Worm (Caenorhabditis elegans) whole organism, young adult: ENCODE measurements around the gene gpd-3.

Experiments used
- B0019.2 ChIP-seq: fragments of 200-800 bp; sonication (Bioruptor generic); conservative IDR thresholded peaks from 2 replicates; pipeline ENCODE4 v1.3.6; 2022; ENCODE audit warnings: missing genetic modification reagents, missing genetic modification characterization, missing compliant biosample characterization
- B0261.1 ChIP-seq: sonication (generic microtip); optimal IDR thresholded peaks from 2 replicates; lab custom pipeline; 2016; ENCODE audit warnings: mild to moderate bottlenecking, missing genetic modification characterization, moderate library complexity, missing compliant biosample characterization
- C17E4.6 ChIP-seq: fragments of 200-800 bp; sonication (Bioruptor generic); IDR thresholded peaks from 2 replicates; pipeline ENCODE4 v1.3.6; 2022; ENCODE audit warnings: missing genetic modification reagents, missing genetic modification characterization, missing compliant biosample characterization
- F22D6.2 ChIP-seq: sonication (generic microtip); optimal IDR thresholded peaks from 2 replicates; lab custom pipeline; 2016; ENCODE audit warnings: mild to moderate bottlenecking, missing genetic modification characterization, missing compliant biosample characterization
- F55B11.4 ChIP-seq: sonication (generic microtip); optimal IDR thresholded peaks from 2 replicates; lab custom pipeline; 2016; ENCODE audit warnings: missing compliant biosample characterization, missing genetic modification characterization, borderline replicate concordance; ENCODE audit not compliant: insufficient read depth
- Y53G8AR.9 ChIP-seq: fragments of 200-800 bp; sonication (Bioruptor generic); conservative IDR thresholded peaks from 2 replicates; pipeline ENCODE4 v1.3.6; 2022; ENCODE audit warnings: missing genetic modification reagents, missing genetic modification characterization, missing compliant biosample characterization
- Y67H2A.10 ChIP-seq: fragments of 200-800 bp; sonication (Bioruptor generic); conservative IDR thresholded peaks from 2 replicates; pipeline ENCODE4 v1.3.6; 2022; ENCODE audit warnings: missing genetic modification reagents, missing genetic modification characterization, missing compliant biosample characterization
- akir-1 ChIP-seq: fragments of 200-800 bp; sonication (Bioruptor generic); optimal IDR thresholded peaks from 2 replicates; lab custom pipeline; 2018; ENCODE audit warnings: mild to moderate bottlenecking, missing genetic modification characterization, moderate library complexity, missing compliant biosample characterization
- ama-1 ChIP-seq, 3 experiments: fragments of 150-350 bp in 1 of 3; sonication (generic microtip) in 2 of 3; optimal IDR thresholded peaks; 2 replicates each; lab custom pipeline; 2014 to 2018; ENCODE audit warnings: missing biosample characterization in 2 of 3, missing genetic modification characterization in 2 of 3, missing genetic modification reagents in 2 of 3
- athp-1 ChIP-seq: sonication (generic microtip); optimal IDR thresholded peaks from 2 replicates; lab custom pipeline; 2017; ENCODE audit warnings: mild to moderate bottlenecking, missing genetic modification characterization, missing compliant biosample characterization
- attf-5 ChIP-seq: fragments of 200-800 bp; sonication (Bioruptor generic); optimal IDR thresholded peaks from 2 replicates; lab custom pipeline; 2018; ENCODE audit warnings: mild to moderate bottlenecking, missing genetic modification characterization, missing compliant biosample characterization
- cebp-1 ChIP-seq, 2 experiments: fragments of 200-800 bp in 1 of 2; sonication (Bioruptor generic) in 1 of 2; sonication (generic microtip) in 1 of 2; IDR thresholded peaks in 1 of 2; optimal IDR thresholded peaks in 1 of 2; 2 replicates each; pipeline versions ENCODE4 v1.3.6 to Lab custom; 2017 to 2022; ENCODE audit warnings: missing compliant biosample characterization in 2 of 2, missing genetic modification characterization in 2 of 2, mild to moderate bottlenecking in 1 of 2, missing genetic modification reagents in 1 of 2, moderate library complexity in 1 of 2
- ceh-27 ChIP-seq: fragments of 200-800 bp; sonication (Bioruptor generic); optimal IDR thresholded peaks from 2 replicates; lab custom pipeline; 2018; ENCODE audit warnings: mild to moderate bottlenecking, missing genetic modification characterization, moderate library complexity, missing compliant biosample characterization
- ceh-79 ChIP-seq: sonication (generic microtip); optimal IDR thresholded peaks from 2 replicates; lab custom pipeline; 2017; ENCODE audit warnings: mild to moderate bottlenecking, missing genetic modification characterization, missing compliant biosample characterization
- chd-7 ChIP-seq: sonication (generic microtip); optimal IDR thresholded peaks from 2 replicates; lab custom pipeline; 2016; ENCODE audit warnings: mild to moderate bottlenecking, missing genetic modification characterization, moderate library complexity, missing compliant biosample characterization
- dpl-1 ChIP-seq: fragments of 150-350 bp; optimal IDR thresholded peaks from 2 replicates; lab custom pipeline; 2014; ENCODE audit warnings: missing biosample characterization, missing genetic modification reagents, missing genetic modification characterization
- egrh-3 ChIP-seq: fragments of 200-800 bp; sonication (Bioruptor generic); IDR thresholded peaks from 2 replicates; pipeline ENCODE4 v1.3.6; 2022; ENCODE audit warnings: missing genetic modification reagents, missing genetic modification characterization, missing compliant biosample characterization
- ets-4 ChIP-seq: fragments of 200-800 bp; sonication (Bioruptor generic); optimal IDR thresholded peaks from 2 replicates; lab custom pipeline; 2018; ENCODE audit warnings: mild to moderate bottlenecking, missing genetic modification characterization, missing compliant biosample characterization
- fkh-3 ChIP-seq: sonication (generic microtip); optimal IDR thresholded peaks from 2 replicates; lab custom pipeline; 2016; ENCODE audit warnings: mild to moderate bottlenecking, missing genetic modification characterization, missing compliant biosample characterization
- hrde-1 ChIP-seq: sonication (generic microtip); optimal IDR thresholded peaks from 2 replicates; lab custom pipeline; 2016; ENCODE audit warnings: missing genetic modification characterization, mild to moderate bottlenecking, missing compliant biosample characterization, moderate library complexity, missing genotype, missing genetic modification reagents, borderline replicate concordance
- hsf-1 ChIP-seq: fragments of 200-800 bp; sonication (Bioruptor generic); IDR thresholded peaks from 2 replicates; pipeline ENCODE4 v1.3.6; 2022; ENCODE audit warnings: missing genetic modification reagents, missing genetic modification characterization, missing compliant biosample characterization
- let-607 ChIP-seq, 2 experiments: fragments of 200-800 bp in 1 of 2; sonication (Bioruptor generic) in 1 of 2; sonication (generic microtip) in 1 of 2; optimal IDR thresholded peaks; 2 replicates each; lab custom pipeline; 2016 to 2018; ENCODE audit warnings: mild to moderate bottlenecking in 2 of 2, missing compliant biosample characterization in 2 of 2, missing genetic modification characterization in 2 of 2, moderate library complexity in 2 of 2, missing genotype in 1 of 2
- lin-40 ChIP-seq: sonication (generic microtip); optimal IDR thresholded peaks from 2 replicates; lab custom pipeline; 2016; ENCODE audit warnings: missing genetic modification characterization, mild to moderate bottlenecking, missing compliant biosample characterization, missing genotype, missing genetic modification reagents
- madf-3 ChIP-seq: fragments of 200-800 bp; sonication (Bioruptor generic); IDR thresholded peaks from 2 replicates; pipeline ENCODE4 v1.3.6; 2022; ENCODE audit warnings: missing genetic modification reagents, missing genetic modification characterization, missing compliant biosample characterization
- mxl-1 ChIP-seq: sonication (generic microtip); optimal IDR thresholded peaks from 2 replicates; lab custom pipeline; 2016; ENCODE audit warnings: missing genetic modification characterization, missing compliant biosample characterization
- nfyb-1 ChIP-seq: fragments of 200-800 bp; sonication (Bioruptor generic); IDR thresholded peaks from 2 replicates; pipeline ENCODE4 v1.3.6; 2022; ENCODE audit warnings: missing genetic modification reagents, missing genetic modification characterization, missing compliant biosample characterization
- nhr-120 ChIP-seq: fragments of 200-800 bp; sonication (Bioruptor generic); IDR thresholded peaks from 2 replicates; pipeline ENCODE4 v1.3.6; 2022; ENCODE audit warnings: missing genetic modification characterization, missing compliant biosample characterization
- nhr-27 ChIP-seq: fragments of 200-800 bp; sonication (Bioruptor generic); optimal IDR thresholded peaks from 2 replicates; lab custom pipeline; 2018; ENCODE audit warnings: mild to moderate bottlenecking, missing genetic modification characterization, moderate library complexity, missing compliant biosample characterization
- nhr-80 ChIP-seq: sonication (generic microtip); optimal IDR thresholded peaks from 2 replicates; lab custom pipeline; 2016; ENCODE audit warnings: missing genetic modification characterization, missing compliant biosample characterization
- rcor-1 ChIP-seq: fragments of 200-800 bp; sonication (Bioruptor generic); IDR thresholded peaks from 2 replicates; pipeline ENCODE4 v1.3.6; 2022; ENCODE audit warnings: missing genetic modification reagents, missing genetic modification characterization, missing compliant biosample characterization
- rpc-1 ChIP-seq, 2 experiments: fragments of 150-350 bp in 1 of 2; sonication (generic microtip) in 1 of 2; optimal IDR thresholded peaks; 2 replicates each; lab custom pipeline; 2014 to 2018; ENCODE audit warnings: missing biosample characterization in 1 of 2, missing genetic modification characterization in 1 of 2, missing genetic modification reagents in 1 of 2, missing genotype in 1 of 2
- sdz-38 ChIP-seq: sonication (generic microtip); optimal IDR thresholded peaks from 2 replicates; lab custom pipeline; 2016; ENCODE audit warnings: missing genotype, missing genetic modification characterization, missing compliant biosample characterization
- sea-2 ChIP-seq: fragments of 200-800 bp; sonication (Bioruptor generic); IDR thresholded peaks from 2 replicates; pipeline ENCODE4 v1.3.6; 2022; ENCODE audit warnings: missing genetic modification characterization, missing compliant biosample characterization
- snpc-4 ChIP-seq, 5 experiments: fragments of 150-350 bp in 1 of 5; sonication (generic microtip) in 4 of 5; optimal IDR thresholded peaks; 2 replicates each; lab custom pipeline; 2014 to 2018; ENCODE audit warnings: missing genetic modification characterization in 5 of 5, missing biosample characterization in 3 of 5, antibody characterized with exemption in 2 of 5, mild to moderate bottlenecking in 2 of 5, missing compliant biosample characterization in 2 of 5, missing genotype in 2 of 5, moderate library complexity in 2 of 5, missing genetic modification reagents in 1 of 5
- somi-1 ChIP-seq: fragments of 200-800 bp; sonication (Bioruptor generic); optimal IDR thresholded peaks from 2 replicates; lab custom pipeline; 2018; ENCODE audit warnings: mild to moderate bottlenecking, missing genetic modification characterization, missing compliant biosample characterization
- tbp1 ChIP-seq: fragments of 200-800 bp; sonication (Bioruptor generic); optimal IDR thresholded peaks from 2 replicates; lab custom pipeline; 2018; ENCODE audit warnings: mild to moderate bottlenecking, missing genetic modification characterization, missing compliant biosample characterization
- zfh-2 ChIP-seq: fragments of 200-800 bp; sonication (Bioruptor generic); conservative IDR thresholded peaks from 2 replicates; pipeline ENCODE4 v1.3.6; 2022; ENCODE audit warnings: missing genetic modification reagents, missing genetic modification characterization, missing compliant biosample characterization

Gene gpd-3

DNA sequence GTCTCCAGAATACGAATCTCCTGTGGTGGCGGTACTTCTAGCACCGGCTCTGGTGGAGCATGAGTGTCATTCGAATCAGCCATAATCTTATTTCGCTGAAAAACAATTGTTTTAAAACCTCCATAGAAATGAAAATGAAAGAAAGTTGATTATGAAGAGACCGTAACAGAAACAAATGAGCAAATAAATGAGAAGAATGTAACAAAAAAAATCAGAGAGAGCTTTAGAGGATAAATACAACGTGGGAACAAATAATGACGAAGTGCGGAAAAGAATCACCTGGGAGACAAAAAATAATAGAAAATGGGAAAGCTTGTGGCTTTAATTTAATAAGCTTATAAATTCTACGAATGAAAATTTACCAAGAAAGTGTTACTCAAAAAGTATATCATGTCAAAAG, 13.8 kb upstream of the gpd-3 start, which contains the start of gene spc-1:
TSS of gene spc-1 (minus strand) at position 101 of the 400 bp plus-strand sequence.
- TF ChIP-seq nhr-120 (no peak), fkh-3 (tag; lab: Kevin White, UChicago) (no peak), F55B11.4 (tag; lab: Kevin White, UChicago) (no peak), nfyb-1 (no peak)
- TF ChIP-seq, all 124 proteins: peak for 0

DNA sequence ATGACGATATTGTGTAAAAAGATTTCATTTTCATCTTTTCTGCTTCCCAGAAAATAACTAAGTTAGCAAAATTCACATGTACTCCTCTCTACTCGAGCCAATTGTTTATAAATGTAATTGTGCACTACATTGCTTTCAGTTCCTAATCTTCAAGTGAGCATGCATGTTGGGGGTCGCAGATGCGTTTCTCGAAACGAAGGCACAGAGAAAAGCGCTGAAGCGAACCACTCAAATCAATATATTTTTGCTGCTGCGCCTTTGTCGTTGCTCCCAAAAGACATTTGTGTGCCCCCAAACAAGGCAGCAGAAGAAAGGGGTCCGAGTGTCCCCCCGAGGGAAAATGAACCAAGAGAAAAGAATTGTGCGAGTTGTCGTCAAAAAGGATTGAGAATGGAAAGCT, 13.1 kb upstream of the gpd-3 start:
- no peak for TF ChIP-seq sea-2
- 0 out of 2 replicates have a peak, but pooled peaks have one; percentile 31 for TF ChIP-seq zfh-2 (GFP tag; lab: Robert Waterston, UW)
- TF ChIP-seq, all 124 proteins: peak for 1

DNA sequence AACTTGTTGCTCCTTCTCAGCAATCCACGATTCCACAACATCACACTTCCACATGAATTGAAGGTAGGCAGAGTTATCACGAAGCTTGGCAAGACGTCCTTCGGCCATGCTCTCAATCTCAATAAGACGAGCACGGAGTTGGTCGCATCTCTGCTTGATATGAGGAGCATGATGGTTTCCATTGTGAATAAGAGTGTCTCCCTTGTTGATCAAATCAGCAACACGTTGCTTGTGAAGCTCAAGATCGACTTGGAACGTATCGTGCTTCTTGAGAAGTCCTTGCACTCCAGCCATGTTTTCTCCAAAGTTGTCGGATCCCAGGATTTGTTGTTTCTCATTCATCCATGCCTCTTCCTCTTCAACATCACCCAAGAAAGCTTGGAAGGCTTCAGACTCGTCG, 6.5 kb upstream of the gpd-3 start:
- TF ChIP-seq B0019.2 (GFP tag; lab: Robert Waterston, UW) (no peak), mxl-1 (tag; lab: Kevin White, UChicago) (no peak), attf-5 (no peak), rpc-1 (optimal IDR thresholded peaks at IDR 0.05; lab: Kevin White, UChicago) (no peak), rpc-1 (tag; optimal IDR thresholded peaks at IDR 0.05; lab: Kevin White, UChicago) (no peak), F22D6.2 (tag; lab: Kevin White, UChicago) (no peak), ceh-27 (GFP tag; lab: Kevin White, UChicago) (no peak), sdz-38 (tag; lab: Kevin White, UChicago) (no peak), B0261.1 (tag; lab: Kevin White, UChicago) (no peak), nhr-27 (tag; lab: Kevin White, UChicago) (no peak), madf-3 (GFP tag; lab: Robert Waterston, UW) (no peak), akir-1 (GFP tag; lab: Kevin White, UChicago) (no peak), C17E4.6 (GFP tag; lab: Robert Waterston, UW) (no peak), nfyb-1 (no peak), somi-1 (no peak), dpl-1 (no peak), athp-1 (no peak)

DNA sequence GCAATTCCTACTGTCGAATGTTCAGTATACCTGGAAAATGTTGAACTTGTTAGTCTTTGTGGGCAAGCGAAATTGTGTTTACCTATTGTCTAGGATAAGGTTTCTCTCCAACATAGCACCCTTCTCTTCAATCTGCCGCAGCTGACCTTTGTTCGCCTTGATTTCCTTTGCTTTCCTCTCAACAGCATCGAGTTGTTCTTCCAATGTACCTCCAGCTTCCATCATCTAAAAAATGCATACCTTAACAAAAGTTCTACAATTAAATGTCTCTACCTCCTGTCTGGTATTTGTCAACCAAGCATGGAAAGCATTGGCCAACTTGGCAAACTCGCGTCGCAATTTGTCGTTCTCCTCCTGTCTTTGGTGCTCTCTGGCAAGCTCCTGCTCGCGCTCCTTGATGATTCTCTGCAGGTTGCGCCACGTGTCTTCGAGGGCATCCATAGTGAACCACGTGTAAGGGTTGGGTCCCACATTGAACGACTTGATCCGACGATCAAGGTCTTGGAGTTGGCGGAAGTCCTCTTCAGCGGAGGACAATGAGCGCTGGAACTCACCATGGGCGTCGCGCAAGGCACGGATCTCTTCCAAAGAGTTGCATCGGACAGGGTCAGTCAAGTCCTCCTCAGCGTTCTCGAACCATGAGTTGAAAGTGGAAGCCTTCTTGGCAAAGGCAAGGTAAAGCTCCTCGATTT, 5.6 kb upstream of the gpd-3 start:
- TF ChIP-seq chd-7 (tag; lab: Kevin White, UChicago) (peak; percentile 20), nhr-80 (tag; lab: Kevin White, UChicago) (no peak), rcor-1 (GFP tag; lab: Robert Waterston, UW) (0 out of 2 replicates have a peak, but pooled peaks have one; percentile 9), dpl-1 (no peak), ets-4 (no peak), snpc-4 (GFP tag; optimal IDR thresholded peaks at IDR 0.05; lab: Kevin White, UChicago) (no peak), snpc-4 (tag; optimal IDR thresholded peaks at IDR 0.05; lab: Kevin White, UChicago) (no peak), zfh-2 (GFP tag; lab: Robert Waterston, UW) (peak; percentile 66)

DNA sequence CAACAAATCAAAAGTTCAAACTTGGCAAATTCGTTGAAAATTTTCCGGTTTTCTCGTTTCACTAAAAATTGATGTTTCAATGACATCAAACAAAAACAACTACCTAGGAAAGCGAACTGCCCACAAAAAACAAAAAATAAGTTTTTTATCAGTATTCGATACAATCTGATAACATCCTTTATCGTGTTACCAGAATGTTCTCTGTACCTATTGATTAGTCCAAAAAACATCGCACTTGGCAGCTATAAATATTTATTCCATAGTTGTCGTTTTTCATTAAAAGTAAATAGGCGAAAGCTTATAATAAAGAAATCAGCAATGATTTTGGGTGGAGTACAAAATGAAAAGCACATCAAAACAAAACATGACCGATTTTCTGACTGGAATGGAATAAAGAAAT, 4.1 kb upstream of the gpd-3 start:
- TF ChIP-seq Y67H2A.10 (GFP tag; lab: Robert Waterston, UW) (no peak), Y53G8AR.9 (GFP tag; lab: Robert Waterston, UW) (0 out of 2 replicates have a peak, but pooled peaks have one; percentile 50), nfyb-1 (0 out of 2 replicates have a peak, but pooled peaks have one; percentile 24), egrh-3 (GFP tag; lab: Robert Waterston, UW) (no peak), lin-40 (peak; percentile 62), tbp1 (peak; percentile 5), hrde-1 (tag; lab: Kevin White, UChicago) (no peak), ama-1 (optimal IDR thresholded peaks at IDR 0.05; lab: Kevin White, UChicago) (peak; percentile 11), ama-1 (GFP tag; optimal IDR thresholded peaks at IDR 0.05; lab: Kevin White, UChicago) (no peak), ceh-79 (tag; lab: Kevin White, UChicago) (no peak), somi-1 (no peak), let-607 (tag; optimal IDR thresholded peaks at IDR 0.05; lab: Kevin White, UChicago) (peak in 1 of 2 experiments; percentile 6), hsf-1 (GFP tag; lab: Robert Waterston, UW) (peak; percentile 56; the same call in 1 of the 2 replicates), nhr-80 (tag; lab: Kevin White, UChicago) (peak; percentile 48), F55B11.4 (tag; lab: Kevin White, UChicago) (no peak), cebp-1 (GFP tag; IDR thresholded peaks at IDR 0.05; lab: Robert Waterston, UW) (no peak), cebp-1 (tag; optimal IDR thresholded peaks at IDR 0.05; lab: Kevin White, UChicago) (peak; percentile 10)
